In the genomic region with DNA sequence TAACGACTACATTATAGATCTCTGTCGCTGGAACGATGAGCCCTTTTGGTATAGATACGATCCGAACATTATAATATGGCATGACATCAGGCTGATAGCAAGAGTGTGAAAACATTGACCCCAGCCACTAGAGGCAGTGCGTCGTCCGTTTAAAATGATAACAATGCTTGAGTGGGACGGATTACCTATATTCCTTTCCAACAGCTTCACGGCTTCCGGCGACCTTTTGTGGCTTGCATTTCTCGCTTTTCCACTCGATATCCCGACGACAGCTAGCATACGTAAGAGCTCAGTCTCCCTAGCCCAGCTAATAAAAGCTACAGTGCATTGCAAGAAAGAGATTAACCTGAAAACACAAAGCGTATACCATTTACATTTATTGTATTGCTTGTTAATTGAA, we compare ENCODE assay signal across 2 fruit fly cellular contexts.
A peak's percentile ranks its signal among the peaks of the same experiment; 100 is the strongest.
TF ChIP-seq lines count a peak whose summit lies in the region.

No protein-coding gene starts in this region.

- no peak for TF ChIP-seq CTCF in whole organism, embryonic (GFP tag; optimal IDR thresholded peaks at IDR 0.05; lab: Kevin White, UChicago)

TF ChIP-seq in whole organism, embryonic, 481 proteins besides CTCF, POLR2A, EP300 and RAD21:
- TF ChIP-seq CG6791 (GFP tag; IDR thresholded peaks at IDR 0.05; lab: Robert Waterston, UW; ENCODE audit: partially characterized antibody) = no peak
- no peak for TF ChIP-seq lbe (GFP tag; optimal IDR thresholded peaks at IDR 0.05; lab: Kevin White, UChicago)
- TF ChIP-seq CG14441 (GFP tag; IDR thresholded peaks at IDR 0.05; lab: Robert Waterston, UW) = no peak
- TF ChIP-seq Ets65A (GFP tag; lab: Kevin White, UChicago) = peak; percentile 83

TF ChIP-seq in whole organism, prepupa, 60 proteins besides CTCF, POLR2A, EP300 and RAD21:
- no peak for TF ChIP-seq Ets21C (GFP tag; optimal IDR thresholded peaks at IDR 0.05; lab: Kevin White, UChicago)
- TF ChIP-seq Eip78C (GFP tag; lab: Kevin White, UChicago) = no peak
- TF ChIP-seq svp (GFP tag; lab: Kevin White, UChicago) = peak; percentile 75
TF ChIP-seq in whole organism, prepupa: peak in this region for 1.
